Fruit fly (Drosophila melanogaster) S2 (cell line): ENCODE measurements around the gene CG34375.

ENCODE experiments used
- CG8478 ChIP-seq: fragments of >200 bp; optimal IDR thresholded peaks from 2 replicates; lab custom pipeline; 2018
- CTCF ChIP-seq, 2 experiments: fragments of >200 bp; optimal IDR thresholded peaks; 2 replicates each; lab custom pipeline; 2018

The CG34375 gene

DNA sequence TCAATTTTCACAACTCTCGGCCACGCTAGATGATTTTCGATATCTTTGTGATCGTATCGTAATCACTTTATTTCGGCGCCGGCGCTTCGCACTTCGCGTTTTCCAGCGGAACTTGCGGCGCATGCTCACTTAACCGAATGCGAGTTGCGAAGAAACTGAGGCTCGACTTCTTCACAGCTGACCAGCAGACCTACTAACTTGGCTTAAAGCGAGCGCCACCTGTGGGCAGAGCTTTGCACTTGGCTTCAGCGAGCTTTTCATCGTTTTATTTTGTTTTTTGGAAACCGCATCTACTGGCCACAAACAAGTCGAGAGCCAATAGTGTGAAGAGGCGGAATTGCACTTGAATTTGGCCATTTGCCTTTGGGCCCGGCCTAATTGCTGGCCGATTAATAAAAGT is at the start of gene CG34375:
TSS of gene CG34375 (minus strand) at position 157 of the 400 bp plus-strand sequence.
- TF ChIP-seq CTCF (optimal IDR thresholded peaks at IDR 0.05; lab: Kevin White, UChicago) (no peak), CG8478 (lab: Kevin White, UChicago) (no peak)

DNA sequence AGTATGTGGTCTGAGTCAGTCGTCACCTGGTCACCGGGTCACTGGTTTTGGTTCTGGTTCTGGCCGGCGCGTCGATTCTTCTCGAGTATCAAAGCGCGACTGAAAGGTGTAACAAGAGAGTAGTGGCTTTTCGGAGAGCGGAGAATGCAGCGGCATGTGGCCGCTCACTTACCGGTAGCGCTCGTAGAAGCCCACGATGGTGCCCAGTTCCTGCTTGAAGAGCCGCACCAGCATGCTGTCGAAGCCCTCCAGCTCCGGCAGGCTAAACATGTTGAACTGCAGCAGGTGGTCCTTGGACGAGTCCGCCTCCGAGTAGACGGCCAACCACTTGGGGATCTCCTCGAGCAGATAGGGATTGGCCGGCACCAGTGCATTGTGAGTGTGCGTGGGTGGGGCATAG is 48.5 kb upstream of the CG34375 start, which contains the start of gene Ctns:
TSS of gene Ctns (minus strand) at position 101 of the 400 bp plus-strand sequence.
- no peak for TF ChIP-seq CG8478 (lab: Kevin White, UChicago)
- TF ChIP-seq CTCF (optimal IDR thresholded peaks at IDR 0.05; lab: Kevin White, UChicago), result no peak

DNA sequence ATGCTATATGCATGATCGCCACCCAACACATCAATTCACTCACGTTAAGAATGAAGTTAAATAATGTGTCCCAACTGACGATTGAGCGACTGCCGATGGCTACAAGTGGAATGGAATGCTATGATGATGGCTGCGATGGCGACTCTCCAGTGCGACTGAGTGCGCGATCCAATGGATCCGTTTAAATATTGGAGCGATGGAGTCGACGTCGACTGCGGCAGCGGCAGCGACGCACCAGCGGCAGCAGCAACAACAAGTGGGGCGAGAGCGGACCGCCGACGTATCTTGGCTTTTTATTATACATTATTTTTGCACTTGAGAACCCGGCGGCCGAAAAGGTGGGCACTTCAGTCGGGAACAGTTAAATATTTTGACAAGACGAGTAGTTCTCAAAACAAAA is 47.0 kb upstream of the CG34375 start:
- TF ChIP-seq CG8478 (lab: Kevin White, UChicago) (no peak), CTCF (optimal IDR thresholded peaks at IDR 0.05; lab: Kevin White, UChicago) (no peak)

DNA sequence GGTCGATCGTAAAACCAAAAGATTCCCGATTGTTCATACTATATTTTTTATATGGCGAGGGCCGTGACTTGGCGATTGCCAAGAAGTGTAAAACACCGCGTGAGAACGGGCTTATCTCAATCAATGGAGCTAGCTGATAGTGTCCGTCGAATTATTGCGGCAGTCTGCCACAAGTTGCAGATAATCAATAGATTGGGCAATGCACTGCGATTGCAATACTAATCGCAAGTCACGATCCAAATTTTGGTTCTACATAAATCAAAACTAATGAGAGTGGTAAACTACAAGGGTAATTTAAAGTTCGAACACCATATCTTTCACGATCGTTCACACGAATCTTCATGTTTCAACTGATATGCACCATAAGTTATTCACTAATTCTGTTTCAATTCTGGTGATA is 46.4 kb upstream of the CG34375 start:
- TF ChIP-seq CG8478 (lab: Kevin White, UChicago), result no peak
- no peak for TF ChIP-seq CTCF (optimal IDR thresholded peaks at IDR 0.05; lab: Kevin White, UChicago)

DNA sequence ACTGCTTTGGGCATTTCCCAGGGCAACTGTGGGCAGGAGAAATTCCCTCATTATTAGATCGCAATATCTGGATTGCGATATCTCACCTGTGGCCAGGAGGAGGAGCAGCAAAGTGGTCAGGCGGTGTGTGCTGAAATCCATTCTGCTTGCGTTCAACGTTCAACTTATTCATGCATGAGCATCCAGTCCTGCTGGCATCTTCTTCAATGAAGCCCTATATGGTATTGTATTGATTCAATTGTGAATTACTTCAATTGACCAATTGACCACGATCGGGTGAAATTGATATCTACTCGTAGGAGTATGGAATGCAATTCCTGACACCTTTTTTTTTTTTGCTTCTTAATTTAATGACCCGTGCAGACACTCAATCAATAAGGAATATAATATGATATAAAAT is 45.8 kb upstream of the CG34375 start:
- TF ChIP-seq CTCF (optimal IDR thresholded peaks at IDR 0.05; lab: Kevin White, UChicago) (no peak), CG8478 (lab: Kevin White, UChicago) (no peak)

DNA sequence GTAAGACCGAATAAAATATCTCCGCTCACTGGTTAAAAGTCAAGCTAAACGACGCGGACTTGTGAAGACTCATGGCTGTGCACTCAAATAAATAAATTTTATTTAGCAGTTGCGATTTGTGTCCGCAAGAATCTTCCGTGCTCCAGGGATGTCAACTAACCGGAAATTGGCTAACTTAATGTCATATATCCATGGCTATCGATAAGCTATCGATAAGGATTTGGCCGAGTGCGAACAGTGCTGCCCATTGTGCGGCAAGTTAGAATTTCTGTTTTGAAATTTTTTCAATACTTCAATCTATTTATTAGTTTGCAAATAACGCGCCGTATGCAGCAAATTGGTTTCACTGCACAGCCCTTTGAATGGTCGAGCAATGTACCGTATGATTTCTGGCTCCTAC is 43.6 kb upstream of the CG34375 start, which contains the start of gene p53:
TSS of gene p53 (minus strand) at position 147 of the 400 bp plus-strand sequence.
- TF ChIP-seq CTCF (optimal IDR thresholded peaks at IDR 0.05; lab: Kevin White, UChicago) (peak in 1 of 2 experiments; percentile 3), CG8478 (lab: Kevin White, UChicago) (no peak)

DNA sequence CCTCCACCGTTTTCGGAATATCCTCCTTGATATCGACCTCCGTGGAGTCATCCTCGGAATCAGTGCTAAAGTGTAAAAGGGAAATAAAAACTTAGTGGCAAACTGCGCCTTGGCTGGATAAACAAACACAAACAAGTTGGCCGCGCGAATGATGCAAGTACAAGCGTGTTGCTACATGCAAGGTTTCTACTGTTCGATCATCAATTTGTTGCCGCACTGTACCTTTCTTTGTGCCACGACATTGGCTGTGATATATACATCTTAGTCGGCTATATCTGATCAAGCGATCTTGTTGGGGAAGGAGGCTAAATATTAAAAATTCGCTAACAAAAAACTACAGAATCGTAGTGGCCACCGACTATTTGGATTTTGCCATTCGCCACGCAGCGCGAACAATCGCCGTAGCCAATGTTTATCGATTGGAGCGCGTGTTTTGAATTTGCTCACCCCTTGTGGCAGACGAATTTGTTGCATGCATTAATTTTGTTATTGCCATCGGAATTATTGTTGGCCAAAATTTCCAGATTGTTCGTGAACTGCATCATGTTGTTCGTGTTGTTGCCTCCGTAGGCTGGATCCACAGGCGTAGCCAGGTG is 42.9 kb upstream of the CG34375 start:
- no peak for TF ChIP-seq CG8478 (lab: Kevin White, UChicago)
- TF ChIP-seq CTCF (optimal IDR thresholded peaks at IDR 0.05; lab: Kevin White, UChicago), result no peak

DNA sequence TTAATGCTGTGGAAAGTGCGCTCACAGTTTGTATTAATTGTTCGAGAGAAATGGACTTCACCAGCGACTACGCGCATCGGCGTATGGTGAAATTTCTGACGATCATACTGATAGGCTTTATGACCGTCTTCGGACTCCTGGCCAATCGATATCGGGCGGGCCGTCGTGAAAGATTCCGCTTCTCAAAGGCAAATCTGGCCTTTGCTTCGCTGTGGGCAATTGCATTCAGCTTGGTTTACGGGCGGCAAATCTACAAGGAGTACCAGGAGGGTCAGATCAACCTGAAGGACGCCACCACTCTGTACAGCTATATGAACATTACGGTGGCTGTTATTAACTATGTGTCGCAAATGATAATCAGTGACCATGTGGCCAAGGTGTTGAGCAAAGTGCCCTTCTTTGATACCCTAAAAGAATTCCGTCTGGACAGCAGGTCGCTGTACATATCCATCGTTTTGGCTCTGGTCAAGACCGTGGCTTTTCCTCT is 41.3 kb upstream of the CG34375 start, which contains the start of gene Gr94a:
TSS of gene Gr94a (plus strand) at position 51 of the 487 bp plus-strand sequence.
- TF ChIP-seq CTCF (optimal IDR thresholded peaks at IDR 0.05; lab: Kevin White, UChicago), result no peak

DNA sequence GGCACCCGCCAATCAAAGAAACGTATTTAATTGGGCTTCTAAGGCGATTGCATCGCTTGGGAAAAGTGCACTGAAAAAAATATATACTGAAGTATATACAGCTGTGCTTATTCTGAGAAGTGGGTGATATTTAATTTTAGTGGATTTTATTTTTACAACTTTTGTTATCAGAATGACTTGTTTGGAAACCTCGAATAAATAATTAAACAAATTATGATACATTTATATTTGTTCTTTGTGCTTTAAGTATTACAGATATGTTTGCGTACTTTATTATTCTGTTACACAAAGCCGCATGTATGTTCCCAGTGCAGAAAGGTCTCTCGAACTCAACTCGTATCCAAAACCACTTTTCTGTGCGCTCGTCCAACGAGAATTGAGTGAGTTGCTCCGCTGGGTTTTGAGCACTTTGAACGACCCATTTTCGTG is 38.3 kb upstream of the CG34375 start:
- TF ChIP-seq CG8478 (lab: Kevin White, UChicago) (no peak), CTCF (optimal IDR thresholded peaks at IDR 0.05; lab: Kevin White, UChicago) (no peak)

DNA sequence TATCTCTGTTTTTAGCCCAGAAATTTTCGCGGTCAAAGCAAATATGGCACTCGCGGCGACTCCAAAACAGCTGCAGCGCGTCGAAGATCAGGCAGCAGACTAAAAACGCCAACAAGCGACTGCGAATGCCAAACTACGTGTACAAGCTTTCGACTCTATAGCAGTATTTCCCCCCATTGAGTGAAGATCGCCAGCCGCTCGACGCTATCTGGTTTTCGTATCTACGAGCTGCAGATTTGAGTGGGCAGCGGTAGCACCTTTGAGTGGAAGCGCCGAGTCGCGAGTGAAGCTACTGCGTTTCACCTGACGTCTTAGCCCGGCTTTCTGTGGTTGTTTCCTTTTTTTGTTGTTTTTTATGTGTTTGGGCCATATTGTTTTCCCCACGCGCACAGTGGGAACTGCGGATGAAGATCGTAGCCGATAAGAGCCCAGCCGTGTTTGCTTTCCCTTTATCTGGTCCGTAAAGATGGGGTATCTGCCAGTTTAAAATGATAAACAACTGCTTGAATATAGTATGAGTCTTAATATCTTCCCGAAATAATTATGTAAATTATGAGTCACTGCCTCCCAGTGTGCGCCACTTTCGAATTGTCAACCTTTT is 37.8 kb upstream of the CG34375 start, which contains the start of gene CG17121:
TSS of gene CG17121 (minus strand) at position 126 of the 601 bp plus-strand sequence.
- TF ChIP-seq CTCF (optimal IDR thresholded peaks at IDR 0.05; lab: Kevin White, UChicago) (no peak), CG8478 (lab: Kevin White, UChicago) (no peak)

DNA sequence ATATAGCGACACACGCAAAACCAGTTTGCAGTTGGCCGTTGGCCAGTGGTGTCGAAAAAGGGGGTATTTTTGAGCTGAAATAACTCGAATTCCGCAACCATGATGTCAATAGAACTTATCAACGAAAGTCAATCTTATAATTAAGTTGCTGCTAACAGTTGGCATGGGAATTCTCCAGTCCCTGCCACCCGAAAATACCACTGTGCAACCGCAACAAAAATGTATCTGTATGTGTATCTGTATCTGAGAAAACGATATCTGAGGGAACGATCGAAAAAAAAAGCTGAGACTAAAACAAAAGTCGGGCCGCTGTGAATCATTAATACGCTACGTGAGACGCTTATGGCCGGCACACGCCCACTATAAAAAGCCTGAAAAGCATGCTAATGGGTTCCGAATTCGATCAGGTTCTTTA is 36.2 kb upstream of the CG34375 start:
- no peak for TF ChIP-seq CTCF (optimal IDR thresholded peaks at IDR 0.05; lab: Kevin White, UChicago)
- no peak for TF ChIP-seq CG8478 (lab: Kevin White, UChicago)

DNA sequence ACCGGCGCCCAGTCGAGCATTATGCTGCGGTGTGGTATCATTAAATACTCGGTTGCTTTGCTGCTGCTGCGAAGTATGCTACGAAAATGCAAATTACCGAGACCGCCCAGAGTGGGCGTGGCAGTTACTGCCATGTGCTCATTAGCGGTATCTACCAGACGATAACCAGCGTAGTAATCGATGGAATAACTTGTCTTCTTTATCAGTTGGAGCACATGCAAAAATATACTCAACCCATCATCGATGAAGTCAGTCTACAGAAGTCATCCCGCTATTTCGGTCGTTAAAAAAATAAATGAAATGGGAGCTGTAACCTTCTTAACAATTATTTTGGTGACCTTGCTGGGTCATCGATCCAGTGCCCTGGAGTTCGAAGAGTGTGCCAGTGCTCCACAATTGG is 33.3 kb upstream of the CG34375 start, which contains the start of gene CG13837:
TSS of gene CG13837 (plus strand) at position 301 of the 400 bp plus-strand sequence.
- no peak for TF ChIP-seq CG8478 (lab: Kevin White, UChicago)

DNA sequence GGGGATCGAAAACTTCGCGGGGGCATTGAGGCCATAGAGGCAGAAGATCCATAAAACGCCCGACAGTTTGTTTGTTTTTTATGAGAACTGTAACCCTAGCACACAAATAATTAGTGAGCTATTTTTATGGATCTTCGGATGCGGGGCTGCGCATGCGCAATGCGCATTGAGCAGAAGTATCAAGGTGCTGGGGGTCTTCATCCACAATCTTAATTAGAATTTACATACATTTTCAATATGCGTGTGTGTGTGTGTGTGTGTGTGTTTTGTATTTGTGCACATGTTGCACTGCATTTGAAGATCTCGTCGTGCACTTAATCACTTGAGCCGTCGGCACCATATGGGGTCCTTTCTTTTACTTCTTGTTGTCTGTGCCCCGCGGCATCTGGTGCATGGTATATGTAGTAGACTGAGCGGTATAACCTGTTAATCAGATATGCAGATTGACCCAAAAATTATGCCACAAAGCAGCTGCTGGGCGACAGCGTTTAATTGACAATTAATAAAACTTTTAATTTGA is 32.4 kb upstream of the CG34375 start:
- TF ChIP-seq CTCF (optimal IDR thresholded peaks at IDR 0.05; lab: Kevin White, UChicago), result no peak
- no peak for TF ChIP-seq CG8478 (lab: Kevin White, UChicago)

DNA sequence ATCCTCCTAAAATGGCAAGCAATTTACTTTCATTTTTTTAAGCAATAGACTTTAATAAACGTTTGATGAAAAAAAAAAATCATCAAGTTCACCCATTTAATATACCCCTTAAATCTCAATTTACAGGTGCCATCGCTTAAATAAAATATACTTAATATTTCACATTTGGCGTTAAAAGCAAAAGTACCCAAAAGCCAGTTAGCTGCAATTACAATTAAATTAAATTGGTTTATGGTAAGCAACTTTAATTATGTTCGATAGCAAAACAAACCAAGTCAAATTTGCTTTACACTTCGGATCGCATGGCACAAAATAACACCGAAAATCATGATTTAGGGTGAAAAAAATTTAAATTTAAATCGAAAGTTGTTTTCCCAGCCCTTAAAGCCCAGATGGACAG is 31.6 kb upstream of the CG34375 start, which contains the start of gene CG13838:
TSS of gene CG13838 (plus strand) at position 301 of the 400 bp plus-strand sequence.
- TF ChIP-seq CTCF (optimal IDR thresholded peaks at IDR 0.05; lab: Kevin White, UChicago), result no peak
- no peak for TF ChIP-seq CG8478 (lab: Kevin White, UChicago)

DNA sequence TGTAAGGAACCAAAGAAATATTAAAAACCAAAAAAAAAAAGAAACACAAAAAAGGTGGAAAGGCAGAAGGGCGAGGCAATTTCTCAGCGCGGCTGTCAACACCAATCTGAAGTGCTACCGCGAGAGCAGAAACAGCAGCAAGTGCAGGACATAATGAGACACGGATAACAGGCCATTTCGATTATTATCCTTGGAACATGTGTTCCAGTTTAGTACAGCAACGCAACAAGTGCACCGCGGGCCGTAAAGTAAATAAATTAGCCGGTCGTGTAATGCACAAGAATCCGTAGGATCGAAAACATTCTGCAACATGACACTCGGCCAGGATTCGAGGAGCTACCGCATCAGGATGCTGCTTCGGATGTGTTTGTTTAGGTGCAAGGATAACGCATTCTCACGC is 27.7 kb upstream of the CG34375 start:
- TF ChIP-seq CG8478 (lab: Kevin White, UChicago) (no peak), CTCF (optimal IDR thresholded peaks at IDR 0.05; lab: Kevin White, UChicago) (no peak)
